Fruit fly (Drosophila melanogaster): ENCODE measurements around the gene Dhrs4.

The Dhrs4 gene

DNA sequence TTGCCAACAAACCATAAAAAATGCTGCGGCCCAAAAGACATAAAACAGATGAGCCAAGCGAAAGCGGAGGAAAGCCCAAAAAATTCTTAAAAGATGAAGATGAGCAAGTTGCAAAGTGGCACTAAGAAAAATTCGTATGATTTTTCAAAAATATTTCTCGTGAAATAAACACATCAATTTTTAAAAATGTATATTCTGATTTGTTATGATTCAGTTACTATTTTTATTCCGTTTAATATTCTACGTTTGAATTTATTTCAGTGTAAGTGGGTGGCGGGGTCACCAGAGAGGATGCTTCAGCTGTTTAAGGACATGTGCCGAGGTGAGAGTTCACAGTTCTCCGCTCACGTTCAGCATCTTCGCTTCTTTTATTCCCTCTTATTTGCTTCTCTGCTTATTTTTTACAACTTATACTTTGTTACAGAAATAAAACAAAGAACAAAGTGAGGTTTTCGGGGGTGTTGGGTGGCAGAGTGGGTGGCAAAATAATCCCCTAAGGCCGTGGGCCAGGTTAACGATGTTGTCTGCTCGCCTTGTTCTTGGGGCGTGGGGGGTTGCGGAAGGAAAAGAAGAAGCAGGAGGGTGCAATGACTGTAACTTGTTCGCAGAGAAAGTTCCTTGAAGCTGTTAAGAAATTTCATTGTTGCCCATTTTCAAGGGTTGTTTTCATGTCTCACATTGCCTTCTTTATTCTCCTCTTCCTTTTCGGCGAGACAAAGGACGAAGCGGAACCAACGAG, 41.0 kb upstream of the Dhrs4 start (continued):
- TF ChIP-seq HLHmδ (GFP tag; optimal IDR thresholded peaks at IDR 0.05) (no peak), CG33557 (GFP tag; optimal IDR thresholded peaks at IDR 0.05) (no peak), CG11560 (tag; IDR thresholded peaks at IDR 0.05) (0 out of 3 replicates have a peak, but pooled peaks have one; percentile 39), pros (GFP tag; optimal IDR thresholded peaks at IDR 0.05) (peak; percentile 82), fd3F (GFP tag; optimal IDR thresholded peaks at IDR 0.05) (peak; percentile 19), YL-1 (GFP tag; optimal IDR thresholded peaks at IDR 0.05) (no peak), al (GFP tag; IDR thresholded peaks at IDR 0.05) (no peak), Doc2 (GFP tag; IDR thresholded peaks at IDR 0.05) (no peak), slbo (GFP tag; IDR thresholded peaks at IDR 0.05) (peak; percentile 70), CG6689 (GFP tag; IDR thresholded peaks at IDR 0.05) (peak; percentile 52), Xrp1 (GFP tag; IDR thresholded peaks at IDR 0.05) (peak; percentile 59; the same call in 1 of the 2 replicates), CG1792 (GFP tag; optimal IDR thresholded peaks at IDR 0.05) (no peak), CG14014 (GFP tag; IDR thresholded peaks at IDR 0.05) (peak; percentile 51; the same call in 1 of the 2 replicates), CG12155 (GFP tag; optimal IDR thresholded peaks at IDR 0.05) (no peak), crp (GFP tag; optimal IDR thresholded peaks at IDR 0.05) (no peak), CG17328 (GFP tag; IDR thresholded peaks at IDR 0.05) (peak; percentile 45), CG11093 (GFP tag; IDR thresholded peaks at IDR 0.05) (no peak), nerfin-2 (GFP tag; IDR thresholded peaks at IDR 0.05; ENCODE audit: partially characterized antibody) (no peak)

DNA sequence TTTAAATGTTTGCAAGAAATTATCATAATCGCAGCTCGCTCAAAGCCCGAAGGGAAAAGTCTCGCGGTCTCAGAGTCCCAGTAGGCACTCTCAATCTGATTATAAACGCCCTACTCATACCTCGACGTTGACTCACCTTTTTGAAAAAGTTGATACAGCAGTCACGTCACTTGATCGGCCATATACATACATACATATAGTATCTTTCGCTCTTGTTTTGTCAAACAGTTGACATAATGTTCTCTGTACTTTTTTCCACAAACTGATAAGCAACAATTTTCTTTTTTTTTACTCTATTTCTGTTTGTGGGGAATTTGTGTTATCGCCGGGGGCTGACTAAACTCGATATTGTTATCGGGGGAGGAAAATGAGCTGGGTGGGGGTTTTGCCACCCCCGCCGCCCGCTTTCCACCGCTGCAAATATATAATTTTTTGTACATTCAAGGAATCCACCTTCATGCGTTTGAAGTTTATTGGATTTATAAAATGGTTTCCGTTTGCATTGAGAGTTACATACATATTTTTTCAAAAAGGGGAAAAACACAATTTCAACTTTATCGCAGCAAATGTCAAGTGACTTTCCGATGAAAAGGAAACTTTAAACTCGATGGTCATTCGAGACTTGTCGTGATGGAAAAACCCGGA, 39.6 kb upstream of the Dhrs4 start:
- TF ChIP-seq sens (GFP tag), result peak; percentile 33
- peak; percentile 85 for TF ChIP-seq sd (tag; optimal IDR thresholded peaks at IDR 0.05)
- TF ChIP-seq CG7786 (GFP tag; optimal IDR thresholded peaks at IDR 0.05), result no peak
- TF ChIP-seq dpn (GFP tag; optimal IDR thresholded peaks at IDR 0.05), result no peak
- no peak for TF ChIP-seq unpg (GFP tag; optimal IDR thresholded peaks at IDR 0.05)
- peak; percentile 32 for TF ChIP-seq mirr (GFP tag; optimal IDR thresholded peaks at IDR 0.05)
- TF ChIP-seq GATAe (GFP tag; conservative IDR thresholded peaks at IDR 0.05), result 0 out of 2 replicates have a peak, but pooled peaks have one; percentile 47
- TF ChIP-seq CG17328 (GFP tag; IDR thresholded peaks at IDR 0.05), result no peak
- no peak for TF ChIP-seq Antp (GFP tag; optimal IDR thresholded peaks at IDR 0.05)
- peak; percentile 45 for TF ChIP-seq sug (tag; optimal IDR thresholded peaks at IDR 0.05)
- TF ChIP-seq CG7271 (tag; optimal IDR thresholded peaks at IDR 0.05), result no peak
- no peak for TF ChIP-seq Tbp (GFP tag; optimal IDR thresholded peaks at IDR 0.05)
- no peak for TF ChIP-seq CG2889 (GFP tag; IDR thresholded peaks at IDR 0.05)
- TF ChIP-seq vvl (GFP tag; IDR thresholded peaks at IDR 0.05), result no peak
- no peak for TF ChIP-seq ssp (GFP tag; IDR thresholded peaks at IDR 0.05)
- TF ChIP-seq Pdp1 (GFP tag; optimal IDR thresholded peaks at IDR 0.05), result peak in 1 of 2 experiments; percentile 52
- TF ChIP-seq exex (tag; optimal IDR thresholded peaks at IDR 0.05), result peak; percentile 16
- peak; percentile 24 for TF ChIP-seq grn (GFP tag; optimal IDR thresholded peaks at IDR 0.05)
- TF ChIP-seq Ets65A (GFP tag), result no peak
- peak; percentile 16 for TF ChIP-seq CG8281 (tag; optimal IDR thresholded peaks at IDR 0.05)
- peak; percentile 70 for TF ChIP-seq crol (GFP tag; IDR thresholded peaks at IDR 0.05)
- no peak for TF ChIP-seq CG18011 (GFP tag; optimal IDR thresholded peaks at IDR 0.05)
- TF ChIP-seq Med (GFP tag), result peak; percentile 31
- no peak for TF ChIP-seq lmd (GFP tag; IDR thresholded peaks at IDR 0.05)
- no peak for TF ChIP-seq HmgZ (tag; optimal IDR thresholded peaks at IDR 0.05)
- TF ChIP-seq lab (GFP tag; optimal IDR thresholded peaks at IDR 0.05), result peak; percentile 16
- TF ChIP-seq CG2116 (GFP tag; optimal IDR thresholded peaks at IDR 0.05), result no peak
- TF ChIP-seq D (optimal IDR thresholded peaks at IDR 0.05), result no peak
- no peak for TF ChIP-seq D (GFP tag; optimal IDR thresholded peaks at IDR 0.05)
- no peak for TF ChIP-seq CG16815 (GFP tag; optimal IDR thresholded peaks at IDR 0.05)
- no peak for TF ChIP-seq hkb (optimal IDR thresholded peaks at IDR 0.05)
- 0 out of 2 replicates have a peak, but pooled peaks have one; percentile 14 for TF ChIP-seq hkb (GFP tag; IDR thresholded peaks at IDR 0.05)
